Fruit fly (Drosophila melanogaster) whole organism, pupa: ENCODE results near the gene CG8065.

ENCODE experiments used
- Ets98B ChIP-seq: fragments of 200-800 bp; sonication (Bioruptor generic); IDR thresholded peaks from 2 replicates; pipeline ENCODE4 v1.3.6; 2022; ENCODE audit warnings: missing biosample characterization, missing genetic modification characterization
- Pif1A ChIP-seq: fragments of 200-800 bp; sonication (Bioruptor generic); optimal IDR thresholded peaks from 3 replicates; lab custom pipeline; 2016; ENCODE audit warnings: missing biosample characterization, missing genetic modification characterization

DNA sequence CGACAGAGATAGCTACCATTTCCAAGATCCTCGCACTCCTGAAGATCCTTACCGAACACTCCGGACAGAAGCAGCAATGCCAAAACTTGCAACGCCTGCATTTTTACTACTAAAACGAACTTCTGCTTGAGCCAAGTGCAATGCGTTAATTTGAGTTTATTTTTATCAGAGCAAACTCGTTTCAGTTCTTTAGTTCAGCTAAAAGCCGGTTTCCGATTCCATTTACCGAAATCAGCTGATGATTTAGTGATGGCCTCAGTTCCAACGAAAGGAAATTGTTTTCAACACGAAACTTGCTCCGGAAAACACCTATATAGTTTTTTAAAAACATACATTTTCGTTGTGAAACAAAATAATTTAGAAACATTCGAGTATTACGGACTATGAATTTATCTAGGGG is 4.6 kb downstream of the CG8065 start, which contains the start of gene CG32055:
- no peak for TF ChIP-seq Pif1A (GFP tag; lab: Kevin White, UChicago)
- no peak for TF ChIP-seq Ets98B (GFP tag; lab: Robert Waterston, UW)
